Fruit fly (Drosophila melanogaster): ENCODE results near the gene RpS3A.
A peak's percentile ranks its signal among the peaks of the same experiment; 100 is the strongest.

The RpS3A gene

dm6 chr4:58896-59525, 8.0 kb downstream of the RpS3A start (continued):
- TF ChIP-seq ind (GFP tag; optimal IDR thresholded peaks at IDR 0.05): no peak
- TF ChIP-seq CG8765 (GFP tag; IDR thresholded peaks at IDR 0.05): no peak
- TF ChIP-seq Pdp1 (GFP tag; optimal IDR thresholded peaks at IDR 0.05): peak in 1 of 2 experiments; percentile 1
- no peak for TF ChIP-seq CG11560 (tag; IDR thresholded peaks at IDR 0.05)
- peak in 1 of 3 experiments; percentile 97 for TF ChIP-seq Stat92E (GFP tag; optimal IDR thresholded peaks at IDR 0.05)
- no peak for TF ChIP-seq wdn (GFP tag; IDR thresholded peaks at IDR 0.05)
- TF ChIP-seq CG10431 (GFP tag; optimal IDR thresholded peaks at IDR 0.05): no peak
- TF ChIP-seq Hr51 (GFP tag; optimal IDR thresholded peaks at IDR 0.05): no peak
- TF ChIP-seq CG8924 (tag; optimal IDR thresholded peaks at IDR 0.05): peak; percentile 83
- TF ChIP-seq wek (GFP tag; optimal IDR thresholded peaks at IDR 0.05): peak; percentile 49
- peak; percentile 43 for TF ChIP-seq oc (tag; optimal IDR thresholded peaks at IDR 0.05)
- TF ChIP-seq Kr (GFP tag; optimal IDR thresholded peaks at IDR 0.05): peak; percentile 81
- no peak for TF ChIP-seq sima (GFP tag; optimal IDR thresholded peaks at IDR 0.05)
- TF ChIP-seq Oli (tag; optimal IDR thresholded peaks at IDR 0.05): no peak
- no peak for TF ChIP-seq pnt (GFP tag; optimal IDR thresholded peaks at IDR 0.05)
- peak; percentile 43 for TF ChIP-seq pfk (GFP tag; optimal IDR thresholded peaks at IDR 0.05)
- TF ChIP-seq CG7745 (tag; optimal IDR thresholded peaks at IDR 0.05): peak; percentile 50
- no peak for TF ChIP-seq Myb (GFP tag; optimal IDR thresholded peaks at IDR 0.05)
- peak; percentile 26 for TF ChIP-seq CG1603 (tag; optimal IDR thresholded peaks at IDR 0.05)
- TF ChIP-seq tll (GFP tag; optimal IDR thresholded peaks at IDR 0.05): peak in 1 of 2 experiments; percentile 16
- no peak for TF ChIP-seq crc (GFP tag; optimal IDR thresholded peaks at IDR 0.05)
- peak; percentile 48 for TF ChIP-seq CG33557 (GFP tag; optimal IDR thresholded peaks at IDR 0.05)
- no peak for TF ChIP-seq NC2β (GFP tag; optimal IDR thresholded peaks at IDR 0.05)
- no peak for TF ChIP-seq CG14441 (GFP tag; IDR thresholded peaks at IDR 0.05)
- TF ChIP-seq HmgZ (tag; optimal IDR thresholded peaks at IDR 0.05): peak; percentile 25
- TF ChIP-seq CG6683 (GFP tag; optimal IDR thresholded peaks at IDR 0.05): no peak
- TF ChIP-seq CG4360 (GFP tag; IDR thresholded peaks at IDR 0.05): no peak
- TF ChIP-seq Oaz (GFP tag; IDR thresholded peaks at IDR 0.05): no peak
- TF ChIP-seq Deaf1 (tag; optimal IDR thresholded peaks at IDR 0.05): peak; percentile 13
- no peak for TF ChIP-seq E2f2 (GFP tag; IDR thresholded peaks at IDR 0.05)
- TF ChIP-seq CG12942 (GFP tag; optimal IDR thresholded peaks at IDR 0.05): no peak
- TF ChIP-seq CG9215 (GFP tag; IDR thresholded peaks at IDR 0.05): no peak
- no peak for TF ChIP-seq maf-S (GFP tag; optimal IDR thresholded peaks at IDR 0.05)
- no peak for TF ChIP-seq salm (tag; optimal IDR thresholded peaks at IDR 0.05)
- TF ChIP-seq onecut (GFP tag; IDR thresholded peaks at IDR 0.05): no peak
- TF ChIP-seq CG12769 (tag; optimal IDR thresholded peaks at IDR 0.05): peak; percentile 21
- no peak for TF ChIP-seq CG3407 (GFP tag; optimal IDR thresholded peaks at IDR 0.05)
- TF ChIP-seq CG2129 (GFP tag; IDR thresholded peaks at IDR 0.05; ENCODE audit: partially characterized antibody): no peak
- TF ChIP-seq TFAM (GFP tag; optimal IDR thresholded peaks at IDR 0.05): no peak
- peak; percentile 55; the same call in 1 of the 2 replicates for TF ChIP-seq rib (GFP tag; IDR thresholded peaks at IDR 0.05)

Measured in whole organism, embryonic.